Worm (Caenorhabditis elegans) whole organism, L4 larva: ENCODE data around the gene fbxa-206.

ENCODE experiments used
- ama-1 ChIP-seq: fragments of 150-350 bp; optimal IDR thresholded peaks from 2 replicates; lab custom pipeline; 2014; ENCODE audit warnings: inconsistent platforms, mixed read lengths
- ceh-62 ChIP-seq: sonication (generic microtip); optimal IDR thresholded peaks from 2 replicates; lab custom pipeline; 2017; ENCODE audit warnings: missing biosample characterization, missing genetic modification characterization
- ceh-82 ChIP-seq: sonication (generic microtip); optimal IDR thresholded peaks from 2 replicates; lab custom pipeline; 2017; ENCODE audit warnings: missing biosample characterization, missing genetic modification characterization
- egl-27 ChIP-seq: sonication (generic microtip); optimal IDR thresholded peaks from 3 replicates; lab custom pipeline; 2017; ENCODE audit warnings: missing biosample characterization, missing genetic modification reagents, missing genetic modification characterization
- mxl-2 ChIP-seq: fragments of 200-800 bp; sonication (Bioruptor generic); conservative IDR thresholded peaks from 2 replicates; pipeline ENCODE4 v1.3.6; 2022; ENCODE audit warnings: missing genetic modification reagents, missing genetic modification characterization, missing compliant biosample characterization
- nhr-11 ChIP-seq: fragments of 150-350 bp; optimal IDR thresholded peaks from 2 replicates; lab custom pipeline; 2014; ENCODE audit warnings: missing biosample characterization, missing genetic modification characterization
- nhr-237 ChIP-seq: sonication (generic microtip); optimal IDR thresholded peaks from 2 replicates; lab custom pipeline; 2017; ENCODE audit warnings: missing biosample characterization, missing genetic modification characterization
- nhr-25 ChIP-seq: sonication (generic microtip); optimal IDR thresholded peaks from 2 replicates; lab custom pipeline; 2017; ENCODE audit warnings: missing genetic modification characterization, mild to moderate bottlenecking, missing compliant biosample characterization, antibody characterized with exemption, moderate library complexity, borderline replicate concordance; ENCODE audit not compliant: insufficient read depth
- nhr-6 ChIP-seq: fragments of 150-350 bp; optimal IDR thresholded peaks from 2 replicates; lab custom pipeline; 2014; ENCODE audit warnings: missing biosample characterization, missing genetic modification characterization
- unc-130 ChIP-seq: sonication (generic microtip); optimal IDR thresholded peaks from 2 replicates; lab custom pipeline; 2016; ENCODE audit warnings: missing genetic modification reagents, missing genetic modification characterization, missing compliant biosample characterization
- unc-62 ChIP-seq, 3 experiments: fragments of 150-350 bp in 1 of 3; sonication (generic microtip); optimal IDR thresholded peaks in 2 of 3; peaks in 1 of 3; 1 replicate in 1 of 3; 2 replicates in 2 of 3; lab custom pipeline; 2014 to 2017; ENCODE audit warnings: missing biosample characterization in 3 of 3, missing genetic modification characterization in 3 of 3, missing genetic modification reagents in 3 of 3, missing genotype in 1 of 3
- zag-1 ChIP-seq: fragments of 150-350 bp; optimal IDR thresholded peaks from 2 replicates; lab custom pipeline; 2014; ENCODE audit warnings: missing biosample characterization, missing genetic modification characterization

DNA sequence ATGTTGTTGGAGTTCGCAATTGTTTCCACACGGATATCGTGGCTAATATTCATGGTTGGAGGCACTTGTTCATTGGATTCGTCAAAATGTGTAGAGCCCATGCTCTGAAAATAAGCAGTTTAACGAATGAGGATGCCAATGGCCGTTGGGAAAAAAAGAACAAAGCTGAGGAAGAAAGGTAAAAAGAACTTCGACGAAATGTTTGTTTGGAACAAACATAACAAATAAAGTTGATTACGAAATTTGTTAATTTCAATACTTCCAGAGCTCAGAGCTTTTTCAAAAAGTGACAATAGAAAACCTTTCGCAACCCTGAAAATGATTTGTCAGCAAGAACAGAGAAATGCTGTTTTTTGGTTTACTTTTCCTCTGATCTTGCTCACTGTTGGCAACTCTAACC lies 38.2 kb downstream of the fbxa-206 start, which contains the start of gene F09C6.3:
- TF ChIP-seq mxl-2 (GFP tag; lab: Robert Waterston, UW) (no peak), egl-27 (no peak), unc-130 (GFP tag; lab: Kevin White, UChicago) (no peak), ceh-82 (tag; lab: Kevin White, UChicago) (no peak), ama-1 (lab: Kevin White, UChicago) (no peak), nhr-237 (tag; lab: Kevin White, UChicago) (no peak), nhr-11 (tag; lab: Kevin White, UChicago) (no peak), nhr-6 (tag; lab: Kevin White, UChicago) (no peak), unc-62 (GFP tag; optimal IDR thresholded peaks at IDR 0.05 in 1 of 2; lab: Kevin White, UChicago) (no peak), unc-62 (tag; optimal IDR thresholded peaks at IDR 0.05; lab: Kevin White, UChicago) (no peak), ceh-62 (no peak), zag-1 (tag; lab: Kevin White, UChicago) (no peak), nhr-25 (tag; lab: Kevin White, UChicago) (no peak)
